Worm (Caenorhabditis elegans) whole organism, young adult: ENCODE data around the gene str-158.

Experiments
- hsf-1 ChIP-seq: fragments of 200-800 bp; sonication (Bioruptor generic); IDR thresholded peaks from 2 replicates; pipeline ENCODE4 v1.3.6; 2022; ENCODE audit warnings: missing genetic modification reagents, missing genetic modification characterization, missing compliant biosample characterization

The str-158 gene

DNA sequence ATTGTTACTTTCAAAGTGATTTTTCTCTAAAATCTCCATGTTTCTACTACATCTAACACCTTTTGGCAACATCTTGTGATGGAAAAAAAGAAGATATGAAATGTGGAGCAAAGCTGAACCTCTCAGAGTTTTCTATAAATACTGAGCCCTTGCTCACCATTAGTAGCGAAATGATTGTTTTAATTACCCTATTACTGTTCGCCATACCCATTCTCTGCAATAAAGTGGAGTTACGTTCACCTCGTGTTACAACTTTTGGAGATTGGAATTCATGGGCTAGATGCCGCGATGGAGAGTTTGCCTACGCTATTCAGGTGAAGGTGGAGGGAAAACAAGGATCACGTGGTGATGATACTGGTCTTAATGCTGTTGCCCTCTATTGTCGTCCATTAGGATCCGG, 46.0 kb downstream of the str-158 start, which contains the start of gene txt-3 (continued):
- no peak for TF ChIP-seq hsf-1 (GFP tag; lab: Robert Waterston, UW)
